Worm (Caenorhabditis elegans) whole organism, midembryonic: ENCODE results near the gene shw-3.
A peak's percentile ranks its signal among the peaks of the same experiment; 100 is the strongest.

ENCODE experiments used
- T22C8.4 ChIP-seq: fragments of 200-800 bp; sonication (Bioruptor generic); IDR thresholded peaks from 2 replicates; pipeline ENCODE4 v1.3.6; 2022; ENCODE audit warnings: missing genetic modification characterization, missing compliant biosample characterization
- cog-1 ChIP-seq: sonication (generic microtip); optimal IDR thresholded peaks from 2 replicates; lab custom pipeline; 2016; ENCODE audit warnings: missing genetic modification characterization, missing compliant biosample characterization
- flt-1 ChIP-seq: fragments of 200-800 bp; sonication (Bioruptor generic); IDR thresholded peaks from 2 replicates; pipeline ENCODE4 v1.3.6; 2022; ENCODE audit warnings: missing genetic modification characterization, missing compliant biosample characterization
- klf-2 ChIP-seq: fragments of 200-800 bp; sonication (Bioruptor generic); conservative IDR thresholded peaks from 2 replicates; pipeline ENCODE4 v1.3.6; 2022; ENCODE audit warnings: missing genetic modification reagents, missing genetic modification characterization, missing compliant biosample characterization
- med-1 ChIP-seq: sonication (generic microtip); optimal IDR thresholded peaks from 2 replicates; lab custom pipeline; 2017; ENCODE audit warnings: missing genetic modification characterization, mild to moderate bottlenecking, missing compliant biosample characterization, antibody characterized with exemption, missing genetic modification reagents; ENCODE audit not compliant: insufficient read depth
- ref-1 ChIP-seq: fragments of 200-800 bp; sonication (Bioruptor generic); conservative IDR thresholded peaks from 2 replicates; pipeline ENCODE4 v1.3.6; 2022; ENCODE audit warnings: missing genetic modification reagents, missing genetic modification characterization, missing compliant biosample characterization
- tab-1 ChIP-seq: fragments of 200-800 bp; sonication (Bioruptor generic); IDR thresholded peaks from 2 replicates; pipeline ENCODE4 v1.3.6; 2022; ENCODE audit warnings: missing genetic modification characterization, missing compliant biosample characterization
- ztf-23 ChIP-seq: fragments of 200-800 bp; sonication (Bioruptor generic); IDR thresholded peaks from 2 replicates; pipeline ENCODE4 v1.3.6; 2022; ENCODE audit warnings: missing genetic modification reagents, missing genetic modification characterization, missing compliant biosample characterization
- ztf-29 ChIP-seq: fragments of 200-800 bp; sonication (Bioruptor generic); IDR thresholded peaks from 2 replicates; pipeline ENCODE4 v1.3.6; 2022; ENCODE audit warnings: missing genetic modification reagents, missing genetic modification characterization, missing compliant biosample characterization

Gene shw-3

DNA sequence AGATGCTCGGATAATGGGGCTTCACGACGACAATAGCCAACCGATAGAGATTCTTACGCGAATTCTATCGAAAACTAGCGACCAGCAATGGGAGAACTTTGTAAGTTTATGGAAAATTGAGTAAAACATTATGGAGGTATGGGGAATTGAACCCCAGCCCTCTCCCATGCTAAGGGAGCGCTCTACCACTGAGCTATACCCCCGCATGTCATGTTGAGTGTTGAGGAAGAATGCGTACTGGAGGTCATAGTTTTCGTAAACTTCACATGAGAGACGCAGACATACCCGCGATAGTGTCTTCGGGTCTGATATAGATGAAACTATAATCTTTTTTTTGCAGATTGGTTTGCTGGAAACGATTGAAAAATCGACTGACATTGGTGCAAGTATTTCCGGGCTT, 16.4 kb upstream of the shw-3 start:
- TF ChIP-seq T22C8.4 (GFP tag; lab: Robert Waterston, UW) (peak; percentile 80), cog-1 (tag; lab: Kevin White, UChicago) (peak; percentile 52), klf-2 (GFP tag; lab: Robert Waterston, UW) (peak; percentile 87), ztf-23 (GFP tag; lab: Robert Waterston, UW) (peak; percentile 94), ztf-29 (peak; percentile 79), ref-1 (GFP tag; lab: Robert Waterston, UW) (peak; percentile 79; the same call in 1 of the 2 replicates), flt-1 (GFP tag; lab: Robert Waterston, UW) (peak; percentile 94), med-1 (GFP tag; lab: Kevin White, UChicago) (peak; percentile 30), tab-1 (GFP tag; lab: Robert Waterston, UW) (peak; percentile 93)

DNA sequence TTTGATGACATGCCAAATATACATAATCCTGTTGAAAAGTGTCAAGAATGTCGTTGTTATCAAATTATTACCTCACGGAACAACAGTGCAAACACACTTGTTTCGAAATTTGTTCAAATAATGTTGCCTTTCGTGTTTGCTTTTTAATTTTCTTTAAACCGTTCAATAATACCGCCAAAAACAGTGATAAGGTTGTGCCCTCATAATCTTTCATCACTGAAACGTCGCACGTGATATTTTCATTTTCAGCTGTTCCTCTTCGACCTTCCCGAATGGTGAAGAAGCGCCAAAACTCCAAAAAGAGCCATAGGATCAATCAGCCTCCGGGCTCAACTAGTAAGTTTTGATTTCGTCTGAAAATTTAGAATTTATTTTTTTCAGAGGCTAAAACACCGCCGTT, 15.1 kb upstream of the shw-3 start, which contains the start of gene inft-2:
Gene inft-2, plus strand, starts transcription at position 248 of the 400 bp plus-strand sequence.
- no peak for TF ChIP-seq T22C8.4 (GFP tag; lab: Robert Waterston, UW)
- no peak for TF ChIP-seq klf-2 (GFP tag; lab: Robert Waterston, UW)
- TF ChIP-seq cog-1 (tag; lab: Kevin White, UChicago) = no peak
- no peak for TF ChIP-seq ztf-29
- no peak for TF ChIP-seq tab-1 (GFP tag; lab: Robert Waterston, UW)
- no peak for TF ChIP-seq flt-1 (GFP tag; lab: Robert Waterston, UW)
- no peak for TF ChIP-seq med-1 (GFP tag; lab: Kevin White, UChicago)
- TF ChIP-seq ztf-23 (GFP tag; lab: Robert Waterston, UW) = no peak
- TF ChIP-seq ref-1 (GFP tag; lab: Robert Waterston, UW) = no peak

DNA sequence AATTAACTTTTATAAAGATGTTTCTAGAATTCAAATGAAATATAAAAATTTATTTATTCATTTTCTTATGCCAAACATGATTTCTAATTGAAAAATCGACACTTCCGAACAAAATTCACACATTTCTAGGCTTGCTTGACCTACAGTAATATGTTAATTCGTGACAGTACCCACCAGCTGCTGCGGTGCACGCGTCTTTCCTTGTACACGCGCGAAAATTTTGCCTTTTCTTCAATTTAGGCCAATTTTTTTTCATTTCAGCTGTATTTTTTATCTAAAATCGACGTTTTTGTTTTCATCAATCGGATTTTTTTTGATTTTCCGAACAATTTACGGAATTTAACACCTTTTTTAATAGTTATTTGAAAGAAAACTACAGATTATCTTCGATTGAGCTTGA, 13.1 kb upstream of the shw-3 start:
- no peak for TF ChIP-seq ztf-23 (GFP tag; lab: Robert Waterston, UW)
- no peak for TF ChIP-seq flt-1 (GFP tag; lab: Robert Waterston, UW)
- no peak for TF ChIP-seq T22C8.4 (GFP tag; lab: Robert Waterston, UW)
- TF ChIP-seq cog-1 (tag; lab: Kevin White, UChicago) = no peak
- TF ChIP-seq tab-1 (GFP tag; lab: Robert Waterston, UW) = no peak
- no peak for TF ChIP-seq ref-1 (GFP tag; lab: Robert Waterston, UW)
- no peak for TF ChIP-seq med-1 (GFP tag; lab: Kevin White, UChicago)
- no peak for TF ChIP-seq ztf-29
- TF ChIP-seq klf-2 (GFP tag; lab: Robert Waterston, UW) = no peak

DNA sequence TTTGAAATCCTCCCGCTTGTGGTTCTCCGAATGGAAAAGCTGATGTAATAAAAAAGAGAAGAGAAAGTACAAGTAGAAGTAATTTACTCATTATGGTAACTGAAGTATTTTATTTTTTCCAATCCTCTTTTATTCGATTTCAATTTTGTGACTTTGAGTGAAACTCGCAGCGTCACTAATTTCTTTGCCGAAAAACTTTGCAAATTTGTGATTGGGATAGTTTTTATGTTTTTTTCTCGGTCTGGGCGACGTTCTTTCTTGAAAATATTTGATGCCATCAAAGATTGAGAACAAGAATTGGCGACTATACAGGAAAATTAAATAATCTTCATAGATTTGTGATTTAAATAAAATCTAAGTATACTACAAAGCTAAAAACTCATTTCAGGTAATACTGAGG, 12.6 kb upstream of the shw-3 start, which contains the start of gene far-4:
Gene far-4, minus strand, starts transcription at position 101 of the 400 bp plus-strand sequence.
- TF ChIP-seq flt-1 (GFP tag; lab: Robert Waterston, UW) = no peak
- TF ChIP-seq klf-2 (GFP tag; lab: Robert Waterston, UW) = no peak
- TF ChIP-seq T22C8.4 (GFP tag; lab: Robert Waterston, UW) = no peak
- no peak for TF ChIP-seq tab-1 (GFP tag; lab: Robert Waterston, UW)
- TF ChIP-seq ref-1 (GFP tag; lab: Robert Waterston, UW) = no peak
- no peak for TF ChIP-seq med-1 (GFP tag; lab: Kevin White, UChicago)
- no peak for TF ChIP-seq ztf-23 (GFP tag; lab: Robert Waterston, UW)
- TF ChIP-seq ztf-29 = no peak
- TF ChIP-seq cog-1 (tag; lab: Kevin White, UChicago) = no peak

DNA sequence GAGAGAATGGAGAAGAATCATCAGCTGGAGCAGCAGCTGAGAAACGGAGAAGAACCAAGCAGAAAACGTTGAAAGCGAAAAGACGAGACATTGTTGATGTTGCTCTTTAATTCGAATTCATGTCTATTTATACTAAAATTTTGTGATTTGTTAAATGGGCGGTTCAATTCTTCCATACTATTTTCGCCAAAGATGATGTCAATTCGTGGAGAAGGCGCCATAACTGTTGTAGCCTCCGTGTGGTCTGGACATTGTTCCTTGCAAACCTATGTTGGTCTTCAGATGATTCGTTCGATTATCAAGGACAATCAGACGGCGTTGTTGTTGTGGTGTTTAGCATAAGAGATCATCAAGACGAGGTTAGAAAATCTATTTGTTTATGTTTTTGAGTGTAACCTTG, 10.5 kb upstream of the shw-3 start, which contains the start of gene far-3:
Gene far-3, minus strand, starts transcription at position 101 of the 400 bp plus-strand sequence.
- TF ChIP-seq ref-1 (GFP tag; lab: Robert Waterston, UW) (no peak), med-1 (GFP tag; lab: Kevin White, UChicago) (no peak), cog-1 (tag; lab: Kevin White, UChicago) (no peak)

DNA sequence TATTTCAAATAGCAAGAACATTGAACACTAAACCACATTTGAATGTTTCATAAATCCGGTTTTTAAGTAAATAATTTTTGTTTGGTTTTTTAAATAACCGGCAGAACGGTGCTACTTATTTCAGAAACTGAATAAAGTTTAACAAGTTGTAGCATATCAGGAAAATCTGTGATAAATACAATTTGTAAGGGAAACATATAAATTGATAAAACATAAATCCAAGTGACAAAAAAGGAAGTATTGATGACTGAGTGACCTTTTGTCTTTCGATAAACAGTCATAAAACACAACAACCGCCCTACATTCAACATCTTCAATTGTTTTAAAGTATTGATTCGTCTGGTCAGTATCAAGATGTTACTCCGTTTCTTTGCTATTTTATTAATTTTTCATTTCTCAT, 8.3 kb upstream of the shw-3 start, which contains the start of gene far-5:
Gene far-5, plus strand, starts transcription at position 301 of the 400 bp plus-strand sequence.
- no peak for TF ChIP-seq cog-1 (tag; lab: Kevin White, UChicago)
- TF ChIP-seq med-1 (GFP tag; lab: Kevin White, UChicago) = no peak
- no peak for TF ChIP-seq ztf-23 (GFP tag; lab: Robert Waterston, UW)
- no peak for TF ChIP-seq T22C8.4 (GFP tag; lab: Robert Waterston, UW)
- TF ChIP-seq flt-1 (GFP tag; lab: Robert Waterston, UW) = no peak
- TF ChIP-seq ztf-29 = no peak
- TF ChIP-seq ref-1 (GFP tag; lab: Robert Waterston, UW) = no peak
- TF ChIP-seq klf-2 (GFP tag; lab: Robert Waterston, UW) = no peak
- no peak for TF ChIP-seq tab-1 (GFP tag; lab: Robert Waterston, UW)

DNA sequence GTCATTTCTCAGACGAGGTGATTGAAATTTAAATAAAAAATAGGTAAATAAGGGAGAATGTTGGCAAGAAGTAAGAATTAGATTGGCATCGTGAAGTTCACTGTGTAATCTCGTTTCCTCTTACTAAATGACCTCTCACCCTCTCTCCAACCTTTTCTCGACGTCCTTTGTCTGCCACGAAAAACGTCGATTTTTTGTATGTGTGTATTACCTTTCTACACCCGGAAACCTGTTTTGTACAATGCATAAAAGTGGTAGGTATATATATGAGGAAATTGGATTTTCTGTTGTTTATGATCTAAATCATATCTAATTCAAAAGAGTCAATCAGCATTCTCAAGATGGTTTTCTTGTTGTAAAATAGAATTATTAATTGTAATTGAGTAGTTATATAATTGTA, 5.9 kb upstream of the shw-3 start, which contains the start of the genes F15B9.11 and dsl-7:
Gene F15B9.11, minus strand, starts transcription at position 5 of the 400 bp plus-strand sequence.
Gene dsl-7, plus strand, starts transcription at position 260 of the 400 bp plus-strand sequence.
- TF ChIP-seq cog-1 (tag; lab: Kevin White, UChicago) = no peak
- no peak for TF ChIP-seq ref-1 (GFP tag; lab: Robert Waterston, UW)
- no peak for TF ChIP-seq ztf-23 (GFP tag; lab: Robert Waterston, UW)
- no peak for TF ChIP-seq flt-1 (GFP tag; lab: Robert Waterston, UW)
- no peak for TF ChIP-seq ztf-29
- no peak for TF ChIP-seq med-1 (GFP tag; lab: Kevin White, UChicago)
- no peak for TF ChIP-seq klf-2 (GFP tag; lab: Robert Waterston, UW)
- TF ChIP-seq tab-1 (GFP tag; lab: Robert Waterston, UW) = no peak
- no peak for TF ChIP-seq T22C8.4 (GFP tag; lab: Robert Waterston, UW)

DNA sequence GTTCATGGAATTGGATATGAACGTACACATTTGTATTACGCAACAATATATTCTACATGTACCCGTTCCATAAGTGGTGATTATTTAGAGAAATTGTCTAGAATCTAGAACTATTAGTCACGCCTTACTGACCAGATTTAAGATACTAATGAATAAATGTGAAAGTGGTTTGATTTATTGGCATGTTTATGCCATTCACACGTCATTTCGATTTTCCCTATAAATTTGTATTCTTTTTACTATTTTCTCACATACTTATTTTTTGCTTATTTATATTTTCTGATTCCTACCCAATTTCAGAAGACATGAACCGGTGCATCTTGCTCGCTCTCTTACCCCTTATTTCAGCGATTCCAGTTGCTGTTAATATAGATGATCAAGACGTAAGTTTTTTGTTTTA, 1.3 kb upstream of the shw-3 start, which contains the start of gene F15B9.8:
Gene F15B9.8, plus strand, starts transcription at position 301 of the 400 bp plus-strand sequence.
- TF ChIP-seq ref-1 (GFP tag; lab: Robert Waterston, UW) = no peak
- TF ChIP-seq med-1 (GFP tag; lab: Kevin White, UChicago) = no peak
- no peak for TF ChIP-seq tab-1 (GFP tag; lab: Robert Waterston, UW)
- no peak for TF ChIP-seq T22C8.4 (GFP tag; lab: Robert Waterston, UW)
- TF ChIP-seq ztf-29 = no peak
- no peak for TF ChIP-seq cog-1 (tag; lab: Kevin White, UChicago)
- no peak for TF ChIP-seq flt-1 (GFP tag; lab: Robert Waterston, UW)
- no peak for TF ChIP-seq ztf-23 (GFP tag; lab: Robert Waterston, UW)
- no peak for TF ChIP-seq klf-2 (GFP tag; lab: Robert Waterston, UW)
